Fruit fly (Drosophila melanogaster): ENCODE data around the gene eff.
A peak's percentile ranks its signal among the peaks of the same experiment; 100 is the strongest.

eff gene

DNA sequence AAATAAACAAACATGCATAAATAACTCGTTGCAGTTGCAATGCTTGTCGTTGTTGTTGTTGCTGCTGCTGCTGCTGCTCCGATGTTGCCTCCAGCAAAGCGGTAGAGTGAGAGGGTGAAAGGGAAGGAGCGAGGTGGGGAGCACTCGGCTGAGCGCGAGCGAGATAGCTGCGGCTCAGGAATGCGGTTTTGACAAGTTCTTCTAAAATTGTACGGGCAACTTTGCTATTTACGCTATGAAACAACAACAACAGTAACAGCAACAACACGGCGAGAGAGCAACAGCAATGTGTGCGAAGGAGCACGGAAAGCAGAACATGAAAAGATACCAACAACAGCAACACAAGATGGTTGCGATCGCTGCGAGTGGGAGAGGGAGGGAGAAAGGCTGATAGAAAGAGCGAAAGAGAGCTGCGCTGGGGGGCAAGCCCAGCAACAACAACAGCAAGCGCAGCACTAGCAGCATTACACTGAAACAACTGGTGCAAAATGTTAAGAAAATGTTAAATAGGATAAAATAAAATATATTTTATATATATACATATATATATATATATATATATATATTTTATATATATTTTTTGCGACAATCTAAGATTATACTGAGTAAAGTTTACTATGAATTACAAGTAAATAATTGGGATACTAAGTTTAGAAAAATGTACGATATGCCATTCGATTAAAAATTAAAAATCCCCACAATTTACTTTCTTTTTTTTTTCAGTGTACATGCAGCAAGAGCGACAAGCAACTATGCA, 26.8 kb downstream of the eff start (continued):
- TF ChIP-seq tup (GFP tag; optimal IDR thresholded peaks at IDR 0.05), result no peak
- TF ChIP-seq klu (GFP tag; IDR thresholded peaks at IDR 0.05), result no peak
- TF ChIP-seq CG14667 (GFP tag; IDR thresholded peaks at IDR 0.05), result no peak
- peak; percentile 6 for TF ChIP-seq CG11398 (GFP tag; optimal IDR thresholded peaks at IDR 0.05)
- TF ChIP-seq CG13624 (GFP tag; optimal IDR thresholded peaks at IDR 0.05), result no peak
- TF ChIP-seq CG10543 (GFP tag; optimal IDR thresholded peaks at IDR 0.05), result no peak
- no peak for TF ChIP-seq wdn (GFP tag; IDR thresholded peaks at IDR 0.05)
- no peak for TF ChIP-seq Doc2 (GFP tag; IDR thresholded peaks at IDR 0.05)
- no peak for TF ChIP-seq toy (GFP tag; IDR thresholded peaks at IDR 0.05)
- TF ChIP-seq CG2199 (GFP tag; IDR thresholded peaks at IDR 0.05), result no peak
- peak; percentile 81 for TF ChIP-seq CG5245 (GFP tag; optimal IDR thresholded peaks at IDR 0.05)
- no peak for TF ChIP-seq Ravus (GFP tag; IDR thresholded peaks at IDR 0.05)
- peak; percentile 65 for TF ChIP-seq lab (GFP tag; optimal IDR thresholded peaks at IDR 0.05)
- no peak for TF ChIP-seq CG9215 (GFP tag; IDR thresholded peaks at IDR 0.05)
- TF ChIP-seq Rx (GFP tag; IDR thresholded peaks at IDR 0.05), result no peak
- TF ChIP-seq abd-A (tag; optimal IDR thresholded peaks at IDR 0.05), result peak; percentile 63
- no peak for TF ChIP-seq CG14441 (GFP tag; IDR thresholded peaks at IDR 0.05)
- TF ChIP-seq p53 (GFP tag; optimal IDR thresholded peaks at IDR 0.05), result peak; percentile 8
- no peak for TF ChIP-seq CG15073 (GFP tag; optimal IDR thresholded peaks at IDR 0.05)
- no peak for TF ChIP-seq jing (GFP tag; optimal IDR thresholded peaks at IDR 0.05)
- TF ChIP-seq CG18599 (GFP tag; optimal IDR thresholded peaks at IDR 0.05), result peak; percentile 76
- TF ChIP-seq CG5953 (GFP tag; IDR thresholded peaks at IDR 0.05), result no peak
- peak; percentile 52 for TF ChIP-seq CG9817 (tag; optimal IDR thresholded peaks at IDR 0.05)
- no peak for TF ChIP-seq slp2 (GFP tag; optimal IDR thresholded peaks at IDR 0.05)
- no peak for TF ChIP-seq dimm (GFP tag; IDR thresholded peaks at IDR 0.05)
- peak; percentile 67 for TF ChIP-seq ci (GFP tag; IDR thresholded peaks at IDR 0.05)
- no peak for TF ChIP-seq GATAe (GFP tag; conservative IDR thresholded peaks at IDR 0.05)
- no peak; the same call in 1 of the 2 replicates for TF ChIP-seq E2f2 (GFP tag; IDR thresholded peaks at IDR 0.05)
- no peak for TF ChIP-seq seq (GFP tag; IDR thresholded peaks at IDR 0.05)
- TF ChIP-seq CG8765 (GFP tag; IDR thresholded peaks at IDR 0.05), result peak; percentile 10; the same call in 1 of the 2 replicates
- peak; percentile 26 for TF ChIP-seq salm (tag; optimal IDR thresholded peaks at IDR 0.05)
- no peak for TF ChIP-seq CG12744 (GFP tag; optimal IDR thresholded peaks at IDR 0.05)
- no peak for TF ChIP-seq kay (GFP tag; optimal IDR thresholded peaks at IDR 0.05)
- TF ChIP-seq E2f1 (GFP tag; IDR thresholded peaks at IDR 0.05), result peak; percentile 46; the same call in 1 of the 2 replicates
- peak; percentile 33 for TF ChIP-seq CG8290 (GFP tag; optimal IDR thresholded peaks at IDR 0.05)
- peak in 1 of 2 experiments; percentile 25 for TF ChIP-seq CG8290 (tag; optimal IDR thresholded peaks at IDR 0.05)
- peak; percentile 13 for TF ChIP-seq ems (GFP tag; optimal IDR thresholded peaks at IDR 0.05)
- peak; percentile 87 for TF ChIP-seq D19A (tag; optimal IDR thresholded peaks at IDR 0.05)
- peak; percentile 47; the same call in 2 of the 3 replicates for TF ChIP-seq Aef1 (GFP tag; IDR thresholded peaks at IDR 0.05)
- TF ChIP-seq CG11504 (tag; optimal IDR thresholded peaks at IDR 0.05), result peak; percentile 85
- no peak for TF ChIP-seq gsb (GFP tag; IDR thresholded peaks at IDR 0.05)
- no peak for TF ChIP-seq Bteb2 (GFP tag; optimal IDR thresholded peaks at IDR 0.05)
- TF ChIP-seq pita (GFP tag; optimal IDR thresholded peaks at IDR 0.05), result no peak
- TF ChIP-seq mld (GFP tag; IDR thresholded peaks at IDR 0.05; ENCODE audit: partially characterized antibody), result no peak
- no peak for TF ChIP-seq HmgZ (tag; optimal IDR thresholded peaks at IDR 0.05)
- peak; percentile 89 for TF ChIP-seq CG1832 (GFP tag; optimal IDR thresholded peaks at IDR 0.05)
- TF ChIP-seq CG8944 (GFP tag; optimal IDR thresholded peaks at IDR 0.05), result peak; percentile 36
- TF ChIP-seq Sry-δ (GFP tag; optimal IDR thresholded peaks at IDR 0.05), result no peak
- peak; percentile 85 for TF ChIP-seq CG18764 (GFP tag; optimal IDR thresholded peaks at IDR 0.05)
- peak; percentile 91 for TF ChIP-seq CG15696 (tag; optimal IDR thresholded peaks at IDR 0.05)
- TF ChIP-seq Dref (GFP tag; IDR thresholded peaks at IDR 0.05), result no peak

Measured in whole organism, embryonic.